Fruit fly (Drosophila melanogaster) whole organism, prepupa: ENCODE results near the gene CG6712.

Experiments
- CG10631 ChIP-seq: fragments of 200-800 bp; sonication (Bioruptor generic); optimal IDR thresholded peaks from 2 replicates; lab custom pipeline; 2016; ENCODE audit warnings: missing biosample characterization, missing genetic modification characterization
- CG16779 ChIP-seq: fragments of 200-800 bp; sonication (Bioruptor generic); optimal IDR thresholded peaks from 3 replicates; lab custom pipeline; 2017; ENCODE audit warnings: missing biosample characterization, mild to moderate bottlenecking, missing genetic modification characterization
- CG31627 ChIP-seq: fragments of 200-800 bp; sonication (Bioruptor generic); optimal IDR thresholded peaks from 3 replicates; lab custom pipeline; 2016; ENCODE audit warnings: missing biosample characterization, missing genetic modification characterization
- CG3919 ChIP-seq: fragments of 200-800 bp; sonication (Bioruptor generic); optimal IDR thresholded peaks from 3 replicates; lab custom pipeline; 2016; ENCODE audit warnings: missing biosample characterization, missing genetic modification characterization
- CG4318 ChIP-seq: fragments of 200-800 bp; sonication (Bioruptor generic); optimal IDR thresholded peaks from 3 replicates; lab custom pipeline; 2017; ENCODE audit warnings: missing biosample characterization, mild to moderate bottlenecking, missing genetic modification characterization
- Gug ChIP-seq: fragments of 200-800 bp; sonication (Bioruptor generic); IDR thresholded peaks from 2 replicates; pipeline ENCODE4 v1.3.6; 2022; ENCODE audit warnings: missing biosample characterization, missing genetic modification characterization
- Hr39 ChIP-seq: fragments of 200-800 bp; sonication (Bioruptor generic); optimal IDR thresholded peaks from 2 replicates; lab custom pipeline; 2016; ENCODE audit warnings: missing biosample characterization, missing genetic modification characterization
- Smox ChIP-seq: fragments of 200-800 bp; sonication (Bioruptor generic); optimal IDR thresholded peaks from 3 replicates; lab custom pipeline; 2016; ENCODE audit warnings: missing biosample characterization, missing genetic modification characterization
- fd85E ChIP-seq: fragments of 200-800 bp; sonication (Bioruptor generic); optimal IDR thresholded peaks from 3 replicates; lab custom pipeline; 2016; ENCODE audit warnings: missing biosample characterization, missing genetic modification characterization
- topi ChIP-seq: fragments of 200-800 bp; sonication (Bioruptor generic); optimal IDR thresholded peaks from 3 replicates; lab custom pipeline; 2016; ENCODE audit warnings: missing biosample characterization, missing genetic modification characterization

- TF ChIP-seq Gug (GFP tag; lab: Robert Waterston, UW) (peak; percentile 94), CG16779 (tag; lab: Kevin White, UChicago) (peak; percentile 91), Hr39 (GFP tag; lab: Kevin White, UChicago) (peak; percentile 41), CG10631 (GFP tag; lab: Kevin White, UChicago) (peak; percentile 94), topi (GFP tag; lab: Kevin White, UChicago) (peak; percentile 71), CG3919 (GFP tag; lab: Kevin White, UChicago) (peak; percentile 93), CG4318 (GFP tag; lab: Kevin White, UChicago) (peak; percentile 99), Smox (peak; percentile 72), fd85E (peak; percentile 49), CG31627 (peak; percentile 36)
Measured at dm6 chr2L:12065683-12066386, 30.5 kb downstream of the CG6712 start.
